Worm (Caenorhabditis elegans) whole organism, L2 larva: ENCODE results near the gene C33D9.13.
A peak's percentile ranks its signal among the peaks of the same experiment; 100 is the strongest.

Experiments used
- ZK546.5 ChIP-seq: sonication (generic microtip); optimal IDR thresholded peaks from 2 replicates; lab custom pipeline; 2017; ENCODE audit warnings: missing biosample characterization, missing genetic modification characterization
- dmd-4 ChIP-seq: sonication (generic microtip); optimal IDR thresholded peaks from 2 replicates; lab custom pipeline; 2017; ENCODE audit warnings: missing biosample characterization, missing genetic modification characterization
- egl-27 ChIP-seq: sonication (generic microtip); optimal IDR thresholded peaks from 3 replicates; lab custom pipeline; 2017; ENCODE audit warnings: missing biosample characterization, missing genetic modification reagents, missing genetic modification characterization
- nhr-12 ChIP-seq: fragments of 150-350 bp; optimal IDR thresholded peaks from 2 replicates; lab custom pipeline; 2014; ENCODE audit warnings: missing biosample characterization, missing genetic modification characterization
- nhr-21 ChIP-seq: fragments of 150-350 bp; optimal IDR thresholded peaks from 2 replicates; lab custom pipeline; 2014; ENCODE audit warnings: missing biosample characterization, missing genetic modification characterization
- unc-62 ChIP-seq: fragments of 150-350 bp; optimal IDR thresholded peaks from 2 replicates; lab custom pipeline; 2014; ENCODE audit warnings: missing biosample characterization, missing genetic modification reagents, missing genetic modification characterization
- ztf-4 ChIP-seq: fragments of 150-350 bp; optimal IDR thresholded peaks from 2 replicates; lab custom pipeline; 2014; ENCODE audit warnings: missing biosample characterization, missing genetic modification characterization

- TF ChIP-seq nhr-12 (tag; lab: Kevin White, UChicago), result no peak
- peak; percentile 3 for TF ChIP-seq ZK546.5
- TF ChIP-seq nhr-21 (tag; lab: Kevin White, UChicago), result peak; percentile 70
- peak; percentile 52 for TF ChIP-seq ztf-4 (tag; lab: Kevin White, UChicago)
- TF ChIP-seq unc-62 (GFP tag; lab: Kevin White, UChicago), result no peak
- peak; percentile 26 for TF ChIP-seq dmd-4
- peak; percentile 11 for TF ChIP-seq egl-27 (tag; lab: Kevin White, UChicago)
Observed at ce11 chrIV:8743654-8744332, 41.3 kb downstream of the C33D9.13 start, which contains the start of gene F21D5.7.
